Worm (Caenorhabditis elegans) whole organism, L3 larva: ENCODE results near the gene M60.7.

Source experiments
- nhr-11 ChIP-seq: fragments of 150-350 bp; optimal IDR thresholded peaks from 2 replicates; lab custom pipeline; 2014; ENCODE audit warnings: missing biosample characterization, missing genetic modification characterization
- nhr-23 ChIP-seq: fragments of 150-350 bp; optimal IDR thresholded peaks from 2 replicates; lab custom pipeline; 2014; ENCODE audit warnings: missing biosample characterization, missing genetic modification reagents, missing genetic modification characterization

DNA sequence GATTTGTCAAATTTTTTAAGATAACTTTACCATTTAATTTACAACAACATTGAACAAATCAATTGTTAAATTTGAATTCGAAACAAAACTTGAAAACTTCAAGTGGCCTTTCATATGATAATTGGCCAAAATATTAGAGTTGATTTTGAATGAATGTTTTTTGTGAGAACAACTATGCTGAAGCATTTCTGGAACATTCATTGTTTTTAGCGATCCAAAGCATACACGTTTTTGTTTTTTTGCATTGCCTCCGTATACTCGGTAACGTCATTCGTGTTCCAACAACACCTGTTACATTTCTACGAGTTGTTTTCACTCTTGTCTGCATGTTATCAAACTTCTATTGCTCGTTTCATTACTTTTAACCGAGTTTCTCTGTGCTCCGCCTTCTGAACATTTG lies 16.0 kb upstream of the M60.7 start:
- TF ChIP-seq nhr-11 (tag; lab: Kevin White, UChicago) (no peak), nhr-23 (tag; lab: Kevin White, UChicago) (no peak)
